Fruit fly (Drosophila melanogaster): ENCODE results near the gene Pop1.

Gene Pop1

DNA sequence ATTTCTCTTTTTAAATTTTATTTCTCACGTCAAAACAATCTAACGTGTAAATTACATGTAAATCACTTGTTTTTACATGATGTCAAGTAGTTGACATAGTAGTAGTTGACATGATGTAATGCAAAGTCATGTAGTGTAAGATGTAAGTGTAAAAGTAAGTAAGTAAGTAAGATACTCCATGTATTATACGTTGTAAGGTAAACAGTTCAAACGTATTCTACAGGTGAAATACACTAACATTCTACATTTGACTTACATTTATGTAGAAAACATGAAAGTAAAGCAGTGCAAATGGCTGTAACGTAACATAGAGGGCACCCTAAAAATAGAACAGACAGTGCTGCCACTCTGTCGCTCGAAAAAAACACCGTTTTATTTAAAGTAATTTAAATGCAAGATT lies 9.5 kb upstream of the Pop1 start (continued):
- peak; percentile 19; the same call in 1 of the 2 replicates for TF ChIP-seq klu (GFP tag; IDR thresholded peaks at IDR 0.05)
- TF ChIP-seq tna (GFP tag; IDR thresholded peaks at IDR 0.05; ENCODE audit: partially characterized antibody), result no peak
- no peak for TF ChIP-seq CG10147 (GFP tag; optimal IDR thresholded peaks at IDR 0.05)
- TF ChIP-seq sens-2 (GFP tag; IDR thresholded peaks at IDR 0.05), result no peak
- no peak for TF ChIP-seq seq (GFP tag; IDR thresholded peaks at IDR 0.05)
- TF ChIP-seq Gug (GFP tag; IDR thresholded peaks at IDR 0.05), result no peak
- TF ChIP-seq tll (GFP tag; optimal IDR thresholded peaks at IDR 0.05), result no peak
- TF ChIP-seq Dip2 (GFP tag; IDR thresholded peaks at IDR 0.05), result peak; percentile 95
- no peak for TF ChIP-seq CG4854 (GFP tag; optimal IDR thresholded peaks at IDR 0.05)
- no peak for TF ChIP-seq maf-S (GFP tag; optimal IDR thresholded peaks at IDR 0.05)
- no peak for TF ChIP-seq CG12942 (GFP tag; optimal IDR thresholded peaks at IDR 0.05)
- TF ChIP-seq disco-r (GFP tag; optimal IDR thresholded peaks at IDR 0.05), result no peak
- no peak for TF ChIP-seq B-H1 (GFP tag; IDR thresholded peaks at IDR 0.05)
- no peak for TF ChIP-seq Trl (optimal IDR thresholded peaks at IDR 0.05)
- peak; percentile 14 for TF ChIP-seq Trl (GFP tag; optimal IDR thresholded peaks at IDR 0.05)
- no peak for TF ChIP-seq Dad (GFP tag; optimal IDR thresholded peaks at IDR 0.05)
- peak in 1 of 2 experiments; percentile 11 for TF ChIP-seq Pdp1 (GFP tag; optimal IDR thresholded peaks at IDR 0.05)
- TF ChIP-seq CG10565 (GFP tag; optimal IDR thresholded peaks at IDR 0.05), result no peak
- peak; percentile 13; the same call in 1 of the 2 replicates for TF ChIP-seq CG9215 (GFP tag; IDR thresholded peaks at IDR 0.05)
- peak; percentile 18; the same call in 1 of the 2 replicates for TF ChIP-seq sob (GFP tag; IDR thresholded peaks at IDR 0.05)
- no peak for TF ChIP-seq abd-A (tag; optimal IDR thresholded peaks at IDR 0.05)
- TF ChIP-seq CG32772 (GFP tag; IDR thresholded peaks at IDR 0.05), result no peak
- TF ChIP-seq H15 (GFP tag; IDR thresholded peaks at IDR 0.05), result no peak
- TF ChIP-seq CG6272 (GFP tag; IDR thresholded peaks at IDR 0.05), result peak; percentile 44; the same call in 1 of the 2 replicates
- no peak for TF ChIP-seq CG6175 (GFP tag; IDR thresholded peaks at IDR 0.05)
- TF ChIP-seq Aef1 (GFP tag; IDR thresholded peaks at IDR 0.05), result no peak
- TF ChIP-seq tgo (GFP tag; IDR thresholded peaks at IDR 0.05), result no peak
- TF ChIP-seq CTCF (GFP tag; optimal IDR thresholded peaks at IDR 0.05), result peak; percentile 93
- TF ChIP-seq Vsx1 (GFP tag; optimal IDR thresholded peaks at IDR 0.05), result no peak
- 0 out of 2 replicates have a peak, but pooled peaks have one; percentile 36 for TF ChIP-seq sisA (GFP tag; IDR thresholded peaks at IDR 0.05)
- TF ChIP-seq Rfx (GFP tag; IDR thresholded peaks at IDR 0.05), result peak; percentile 41; the same call in 1 of the 2 replicates
- no peak for TF ChIP-seq ems (GFP tag; optimal IDR thresholded peaks at IDR 0.05)
- no peak for TF ChIP-seq stc (GFP tag; IDR thresholded peaks at IDR 0.05)
- no peak for TF ChIP-seq ttk (GFP tag; IDR thresholded peaks at IDR 0.05)
- TF ChIP-seq CG7271 (tag; optimal IDR thresholded peaks at IDR 0.05), result no peak
- no peak for TF ChIP-seq CG7745 (tag; optimal IDR thresholded peaks at IDR 0.05)
- TF ChIP-seq CG14710 (tag; optimal IDR thresholded peaks at IDR 0.05), result peak; percentile 7
- TF ChIP-seq Hr39 (optimal IDR thresholded peaks at IDR 0.05), result no peak
- no peak for TF ChIP-seq ATbp (GFP tag; optimal IDR thresholded peaks at IDR 0.05)
- TF ChIP-seq Xbp1 (GFP tag; optimal IDR thresholded peaks at IDR 0.05), result no peak
- no peak for TF ChIP-seq CG10366 (GFP tag; IDR thresholded peaks at IDR 0.05)
- peak; percentile 56 for TF ChIP-seq slbo (GFP tag; IDR thresholded peaks at IDR 0.05)
- TF ChIP-seq ase (GFP tag; IDR thresholded peaks at IDR 0.05), result no peak
- TF ChIP-seq Myb (GFP tag; optimal IDR thresholded peaks at IDR 0.05), result peak; percentile 88
- TF ChIP-seq tap (tag; optimal IDR thresholded peaks at IDR 0.05), result no peak
- peak; percentile 1 for TF ChIP-seq bcd (GFP tag; optimal IDR thresholded peaks at IDR 0.05)
- peak; percentile 29 for TF ChIP-seq mam (GFP tag; optimal IDR thresholded peaks at IDR 0.05)
- no peak for TF ChIP-seq onecut (GFP tag; IDR thresholded peaks at IDR 0.05)
- no peak for TF ChIP-seq CG34376 (GFP tag; optimal IDR thresholded peaks at IDR 0.05)
- no peak for TF ChIP-seq CG6765 (GFP tag; optimal IDR thresholded peaks at IDR 0.05)
- no peak for TF ChIP-seq zfh2 (GFP tag; optimal IDR thresholded peaks at IDR 0.05)
- no peak for TF ChIP-seq caup (GFP tag; optimal IDR thresholded peaks at IDR 0.05; ENCODE audit: severe bottlenecking)
- TF ChIP-seq nmo (GFP tag; optimal IDR thresholded peaks at IDR 0.05), result peak; percentile 8
